Worm (Caenorhabditis elegans) whole organism, early embryonic: ENCODE measurements around the gene trh-1.

Experiments
- B0310.2 ChIP-seq: sonication (generic microtip); optimal IDR thresholded peaks from 2 replicates; lab custom pipeline; 2016; ENCODE audit warnings: mild to moderate bottlenecking, missing genetic modification characterization, missing compliant biosample characterization
- F13C5.2 ChIP-seq: sonication (generic microtip); optimal IDR thresholded peaks from 2 replicates; lab custom pipeline; 2017; ENCODE audit warnings: mild to moderate bottlenecking, missing genetic modification characterization, inconsistent platforms, missing compliant biosample characterization
- aly-1 ChIP-seq: sonication (generic microtip); optimal IDR thresholded peaks from 2 replicates; lab custom pipeline; 2016; ENCODE audit warnings: missing genetic modification characterization, missing compliant biosample characterization
- ama-1 ChIP-seq: fragments of 150-350 bp; optimal IDR thresholded peaks from 2 replicates; lab custom pipeline; 2014
- ceh-13 ChIP-seq: fragments of 200-800 bp; sonication (Bioruptor generic); optimal IDR thresholded peaks from 2 replicates; lab custom pipeline; 2018; ENCODE audit warnings: mild to moderate bottlenecking, missing genetic modification characterization, missing compliant biosample characterization
- ceh-36 ChIP-seq: sonication (generic microtip); optimal IDR thresholded peaks from 2 replicates; lab custom pipeline; 2016; ENCODE audit warnings: missing genetic modification characterization, inconsistent platforms, missing compliant biosample characterization
- ets-7 ChIP-seq: sonication (generic microtip); optimal IDR thresholded peaks from 2 replicates; lab custom pipeline; 2016; ENCODE audit warnings: missing genotype, missing genetic modification characterization, missing compliant biosample characterization
- flt-1 ChIP-seq: fragments of 200-800 bp; sonication (Bioruptor generic); IDR thresholded peaks from 2 replicates; pipeline ENCODE4 v1.3.6; 2022; ENCODE audit warnings: missing genetic modification characterization, missing compliant biosample characterization
- hmbx-1 ChIP-seq: sonication (generic microtip); optimal IDR thresholded peaks from 2 replicates; lab custom pipeline; 2016; ENCODE audit warnings: mild to moderate bottlenecking, missing genetic modification characterization, missing compliant biosample characterization
- hmg-4 ChIP-seq: fragments of 200-800 bp; sonication (Bioruptor generic); optimal IDR thresholded peaks from 2 replicates; lab custom pipeline; 2018; ENCODE audit warnings: mild to moderate bottlenecking, missing genetic modification characterization, missing compliant biosample characterization
- hnd-1 ChIP-seq: sonication (generic microtip); optimal IDR thresholded peaks from 2 replicates; lab custom pipeline; 2016; ENCODE audit warnings: missing genetic modification characterization, missing compliant biosample characterization
- pes-1 ChIP-seq: fragments of 200-800 bp; sonication (Bioruptor generic); IDR thresholded peaks from 2 replicates; pipeline ENCODE4 v1.3.6; 2022; ENCODE audit warnings: missing genetic modification reagents, missing genetic modification characterization, missing compliant biosample characterization
- scrt-1 ChIP-seq: fragments of 200-800 bp; sonication (Bioruptor generic); IDR thresholded peaks from 2 replicates; pipeline ENCODE4 v1.3.6; 2022; ENCODE audit warnings: missing genetic modification characterization, missing compliant biosample characterization
- sea-1 ChIP-seq: fragments of 200-800 bp; sonication (Bioruptor generic); conservative IDR thresholded peaks from 2 replicates; pipeline ENCODE4 v1.3.6; 2022; ENCODE audit warnings: missing genetic modification characterization, missing compliant biosample characterization
- tbx-11 ChIP-seq: fragments of 200-800 bp; sonication (Bioruptor generic); IDR thresholded peaks from 2 replicates; pipeline ENCODE4 v1.3.6; 2022; ENCODE audit warnings: missing genetic modification characterization, missing compliant biosample characterization
- tbx-37 ChIP-seq: fragments of 200-800 bp; sonication (Bioruptor generic); conservative IDR thresholded peaks from 2 replicates; pipeline ENCODE4 v1.3.6; 2022; ENCODE audit warnings: missing genetic modification reagents, missing genetic modification characterization, missing compliant biosample characterization
- tra-4 ChIP-seq: sonication (generic microtip); optimal IDR thresholded peaks from 2 replicates; lab custom pipeline; 2017; ENCODE audit warnings: missing genetic modification characterization, missing compliant biosample characterization

Gene trh-1

ce11 chrIV:17382029-17382428 lies 13.6 kb downstream of the trh-1 start, which contains the start of gene C30H6.8:
TSS of gene C30H6.8 (plus strand) at chrIV:17382329.
- no peak for TF ChIP-seq flt-1
- no peak for TF ChIP-seq B0310.2 (tag; lab: Kevin White, UChicago)
- no peak for TF ChIP-seq hmg-4
- TF ChIP-seq ama-1 (lab: Kevin White, UChicago): no peak
- no peak for TF ChIP-seq pes-1
- no peak for TF ChIP-seq ceh-13 (GFP tag; lab: Kevin White, UChicago)
- no peak for TF ChIP-seq tra-4 (tag; lab: Kevin White, UChicago)
- no peak for TF ChIP-seq tbx-37
- TF ChIP-seq F13C5.2 (tag; lab: Kevin White, UChicago): no peak

ce11 chrIV:17383046-17383445 lies 14.7 kb downstream of the trh-1 start, which contains the start of gene C30H6.12:
TSS of gene C30H6.12 (plus strand) at chrIV:17383346.
- no peak for TF ChIP-seq sea-1 (GFP tag; lab: Robert Waterston, UW)
- no peak for TF ChIP-seq scrt-1
- no peak for TF ChIP-seq pes-1
- TF ChIP-seq aly-1 (tag; lab: Kevin White, UChicago): no peak
- TF ChIP-seq ama-1 (lab: Kevin White, UChicago): no peak
- TF ChIP-seq flt-1: no peak
- TF ChIP-seq ceh-13 (GFP tag; lab: Kevin White, UChicago): no peak
- no peak for TF ChIP-seq F13C5.2 (tag; lab: Kevin White, UChicago)

ce11 chrIV:17387442-17387967 lies 19.1 kb downstream of the trh-1 start, which contains the start of gene T02D1.8:
TSS of gene T02D1.8 (minus strand) at chrIV:17387492.
- TF ChIP-seq flt-1 (no peak), B0310.2 (tag; lab: Kevin White, UChicago) (no peak), ceh-36 (tag; lab: Kevin White, UChicago) (no peak), aly-1 (tag; lab: Kevin White, UChicago) (no peak), ets-7 (tag; lab: Kevin White, UChicago) (no peak), hmg-4 (no peak)

ce11 chrIV:17395910-17396309 lies 27.5 kb downstream of the trh-1 start, which contains the start of gene sru-15:
TSS of gene sru-15 (plus strand) at chrIV:17396210.
- TF ChIP-seq hmg-4 (no peak), hmbx-1 (tag; lab: Kevin White, UChicago) (no peak), F13C5.2 (tag; lab: Kevin White, UChicago) (no peak), scrt-1 (no peak), B0310.2 (tag; lab: Kevin White, UChicago) (no peak), aly-1 (tag; lab: Kevin White, UChicago) (no peak), pes-1 (no peak), ama-1 (lab: Kevin White, UChicago) (no peak), tra-4 (tag; lab: Kevin White, UChicago) (no peak), flt-1 (no peak), sea-1 (GFP tag; lab: Robert Waterston, UW) (no peak), ceh-36 (tag; lab: Kevin White, UChicago) (no peak), ceh-13 (GFP tag; lab: Kevin White, UChicago) (no peak)

- TF ChIP-seq tbx-37 (no peak), ceh-13 (GFP tag; lab: Kevin White, UChicago) (no peak), hnd-1 (tag; lab: Kevin White, UChicago) (no peak), flt-1 (no peak), scrt-1 (no peak), hmbx-1 (tag; lab: Kevin White, UChicago) (no peak), pes-1 (no peak), ceh-36 (tag; lab: Kevin White, UChicago) (no peak), ets-7 (tag; lab: Kevin White, UChicago) (no peak), sea-1 (GFP tag; lab: Robert Waterston, UW) (no peak), ama-1 (lab: Kevin White, UChicago) (no peak), hmg-4 (no peak), F13C5.2 (tag; lab: Kevin White, UChicago) (no peak), aly-1 (tag; lab: Kevin White, UChicago) (no peak), B0310.2 (tag; lab: Kevin White, UChicago) (no peak), tbx-11 (GFP tag; lab: Robert Waterston, UW) (no peak), tra-4 (tag; lab: Kevin White, UChicago) (no peak)
Measured at ce11 chrIV:17399455-17399854, 31.1 kb downstream of the trh-1 start, which contains the start of gene T02D1.4. TSS of gene T02D1.4 (plus strand) at chrIV:17399755.

ce11 chrIV:17405530-17405929 lies 37.1 kb downstream of the trh-1 start, which contains the start of gene pmp-4:
TSS of gene pmp-4 (minus strand) at chrIV:17405630.
- TF ChIP-seq hmbx-1 (tag; lab: Kevin White, UChicago) (no peak), tbx-11 (GFP tag; lab: Robert Waterston, UW) (no peak), B0310.2 (tag; lab: Kevin White, UChicago) (no peak), ceh-13 (GFP tag; lab: Kevin White, UChicago) (no peak), scrt-1 (no peak), tbx-37 (no peak), tra-4 (tag; lab: Kevin White, UChicago) (no peak), sea-1 (GFP tag; lab: Robert Waterston, UW) (no peak), ceh-36 (tag; lab: Kevin White, UChicago) (no peak), ets-7 (tag; lab: Kevin White, UChicago) (no peak), F13C5.2 (tag; lab: Kevin White, UChicago) (no peak), hmg-4 (no peak), aly-1 (tag; lab: Kevin White, UChicago) (no peak), hnd-1 (tag; lab: Kevin White, UChicago) (no peak), ama-1 (lab: Kevin White, UChicago) (no peak), flt-1 (no peak), pes-1 (no peak)

ce11 chrIV:17406119-17406518 lies 37.7 kb downstream of the trh-1 start:
- TF ChIP-seq hmg-4: no peak

ce11 chrIV:17407025-17407424 lies 38.6 kb downstream of the trh-1 start, which contains the start of gene T02D1.7:
TSS of gene T02D1.7 (minus strand) at chrIV:17407125.
- no peak for TF ChIP-seq hnd-1 (tag; lab: Kevin White, UChicago)
- TF ChIP-seq ceh-13 (GFP tag; lab: Kevin White, UChicago): no peak
- no peak for TF ChIP-seq tbx-37
- no peak for TF ChIP-seq flt-1
- TF ChIP-seq ets-7 (tag; lab: Kevin White, UChicago): no peak
- no peak for TF ChIP-seq aly-1 (tag; lab: Kevin White, UChicago)
- no peak for TF ChIP-seq tra-4 (tag; lab: Kevin White, UChicago)
- no peak for TF ChIP-seq hmg-4
- TF ChIP-seq hmbx-1 (tag; lab: Kevin White, UChicago): no peak
